1 fruit fly cellular context compared by ENCODE assay signal in the genomic region with DNA sequence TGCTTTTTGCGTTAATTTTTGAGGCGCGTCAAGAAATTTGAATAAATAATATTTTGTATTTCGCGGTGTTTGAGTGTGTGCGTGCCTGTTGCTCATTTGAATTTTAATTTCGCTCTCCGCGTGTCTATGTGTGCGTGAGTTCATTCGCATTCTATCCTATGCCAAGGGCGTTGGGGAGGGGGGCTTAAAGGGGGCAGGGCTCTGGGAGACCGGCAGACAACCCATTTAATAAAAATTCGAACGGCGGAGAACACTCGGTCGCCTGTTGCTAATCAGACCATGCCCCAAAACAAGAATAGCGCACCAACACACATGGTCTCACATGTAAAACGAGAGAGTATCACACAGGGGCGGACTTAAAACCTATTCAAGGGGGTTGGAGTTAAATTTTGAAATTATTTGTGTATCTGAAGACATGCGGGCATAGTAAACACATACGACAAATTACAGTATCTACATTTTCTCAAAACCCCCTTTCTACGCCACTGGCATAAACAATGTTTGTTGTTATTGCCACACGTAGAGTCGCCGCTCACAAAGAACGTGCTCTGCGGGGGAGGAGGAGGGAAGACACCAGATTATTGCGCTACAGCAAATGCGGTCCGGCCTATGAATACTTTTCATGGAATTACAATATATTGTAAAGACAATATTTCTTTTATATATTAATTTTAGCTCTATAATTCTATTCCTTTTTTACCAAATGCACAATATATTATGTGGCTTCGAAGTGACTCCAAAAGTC.
TF ChIP-seq lines count a peak whose summit lies in the region.

No protein-coding gene starts in this region.

TF ChIP-seq in whole organism, embryonic, 481 proteins besides CTCF, POLR2A, EP300 and RAD21 (continued from another document and continues in another):
- TF ChIP-seq exex (tag; optimal IDR thresholded peaks at IDR 0.05; lab: Kevin White, UChicago) (peak; percentile 98), CG32772 (GFP tag; IDR thresholded peaks at IDR 0.05; lab: Robert Waterston, UW) (peak; percentile 99), CG4424 (GFP tag; optimal IDR thresholded peaks at IDR 0.05; lab: Kevin White, UChicago) (peak; percentile 99), CG11398 (GFP tag; optimal IDR thresholded peaks at IDR 0.05; lab: Kevin White, UChicago) (peak; percentile 99), CG11504 (tag; optimal IDR thresholded peaks at IDR 0.05; lab: Kevin White, UChicago) (peak; percentile 98), CG9727 (GFP tag; optimal IDR thresholded peaks at IDR 0.05; lab: Kevin White, UChicago) (peak; percentile 100), cas (GFP tag; IDR thresholded peaks at IDR 0.05; lab: Robert Waterston, UW) (peak; percentile 99), fd96Cb (tag; optimal IDR thresholded peaks at IDR 0.05; lab: Kevin White, UChicago) (peak; percentile 100), CG12391 (tag; optimal IDR thresholded peaks at IDR 0.05; lab: Kevin White, UChicago) (peak; percentile 100), toy (GFP tag; IDR thresholded peaks at IDR 0.05; lab: Robert Waterston, UW) (peak; percentile 99), Myb (GFP tag; optimal IDR thresholded peaks at IDR 0.05; lab: Kevin White, UChicago) (peak; percentile 97), tll (GFP tag; optimal IDR thresholded peaks at IDR 0.05; lab: Kevin White, UChicago) (peak in 1 of 2 experiments; percentile 90), Meics (GFP tag; optimal IDR thresholded peaks at IDR 0.05; lab: Kevin White, UChicago) (peak; percentile 100), al (GFP tag; IDR thresholded peaks at IDR 0.05; lab: Robert Waterston, UW) (peak; percentile 99), Side (GFP tag; optimal IDR thresholded peaks at IDR 0.05; lab: Kevin White, UChicago) (peak; percentile 100), hth (optimal IDR thresholded peaks at IDR 0.05; lab: Kevin White, UChicago) (no peak), Atf-2 (GFP tag; optimal IDR thresholded peaks at IDR 0.05; lab: Kevin White, UChicago) (peak; percentile 99), CG12104 (GFP tag; optimal IDR thresholded peaks at IDR 0.05; lab: Kevin White, UChicago) (peak; percentile 99), ssp (GFP tag; IDR thresholded peaks at IDR 0.05; lab: Robert Waterston, UW) (peak; percentile 95), CG4730 (GFP tag; IDR thresholded peaks at IDR 0.05; lab: Robert Waterston, UW) (peak; percentile 99), Mes4 (GFP tag; optimal IDR thresholded peaks at IDR 0.05; lab: Kevin White, UChicago) (peak; percentile 99), seq (GFP tag; IDR thresholded peaks at IDR 0.05; lab: Robert Waterston, UW) (peak; percentile 99), CG6272 (GFP tag; IDR thresholded peaks at IDR 0.05; lab: Robert Waterston, UW) (peak; percentile 99), Sry-β (GFP tag; optimal IDR thresholded peaks at IDR 0.05; lab: Kevin White, UChicago) (peak; percentile 79), CG6683 (GFP tag; optimal IDR thresholded peaks at IDR 0.05; lab: Kevin White, UChicago) (peak; percentile 99), CG4282 (GFP tag; optimal IDR thresholded peaks at IDR 0.05; lab: Kevin White, UChicago) (peak; percentile 99), CG12299 (tag; optimal IDR thresholded peaks at IDR 0.05; lab: Kevin White, UChicago) (peak; percentile 99), usp (GFP tag; optimal IDR thresholded peaks at IDR 0.05; lab: Kevin White, UChicago) (no peak), CG17802 (tag; optimal IDR thresholded peaks at IDR 0.05; lab: Kevin White, UChicago) (peak; percentile 93), Optix (GFP tag; IDR thresholded peaks at IDR 0.05; lab: Robert Waterston, UW) (peak; percentile 99), ham (GFP tag; IDR thresholded peaks at IDR 0.05; lab: Robert Waterston, UW) (peak; percentile 99), CG12236 (GFP tag; optimal IDR thresholded peaks at IDR 0.05; lab: Kevin White, UChicago) (peak; percentile 99), gt (GFP tag; IDR thresholded peaks at IDR 0.05; lab: Robert Waterston, UW) (peak; percentile 98), tio (GFP tag; optimal IDR thresholded peaks at IDR 0.05; lab: Kevin White, UChicago) (peak; percentile 99), H2.0 (GFP tag; IDR thresholded peaks at IDR 0.05; lab: Robert Waterston, UW) (peak; percentile 99), sim (GFP tag; IDR thresholded peaks at IDR 0.05; lab: Robert Waterston, UW) (peak; percentile 96), CG9609 (GFP tag; optimal IDR thresholded peaks at IDR 0.05; lab: Kevin White, UChicago) (peak; percentile 100), Fer3 (tag; optimal IDR thresholded peaks at IDR 0.05; lab: Kevin White, UChicago) (peak; percentile 100), row (GFP tag; IDR thresholded peaks at IDR 0.05; lab: Robert Waterston, UW) (peak; percentile 100), run (tag; optimal IDR thresholded peaks at IDR 0.05; lab: Kevin White, UChicago) (peak; percentile 98), CG9215 (GFP tag; IDR thresholded peaks at IDR 0.05; lab: Robert Waterston, UW) (peak; percentile 99), cwo (GFP tag; optimal IDR thresholded peaks at IDR 0.05; lab: Kevin White, UChicago) (peak; percentile 99), pum (GFP tag; optimal IDR thresholded peaks at IDR 0.05; lab: Kevin White, UChicago) (peak; percentile 99), CkIIα-i1 (GFP tag; IDR thresholded peaks at IDR 0.05; lab: Robert Waterston, UW) (peak; percentile 93), stc (GFP tag; IDR thresholded peaks at IDR 0.05; lab: Robert Waterston, UW) (peak; percentile 98), jumu (GFP tag; optimal IDR thresholded peaks at IDR 0.05; lab: Kevin White, UChicago) (peak; percentile 100), CG11696 (GFP tag; IDR thresholded peaks at IDR 0.05; lab: Robert Waterston, UW) (peak; percentile 98), CG32532 (GFP tag; IDR thresholded peaks at IDR 0.05; lab: Robert Waterston, UW) (peak; percentile 100), CG3281 (GFP tag; optimal IDR thresholded peaks at IDR 0.05; lab: Kevin White, UChicago) (peak; percentile 100), CG1529 (GFP tag; optimal IDR thresholded peaks at IDR 0.05; lab: Kevin White, UChicago) (peak; percentile 100), CG4360 (GFP tag; IDR thresholded peaks at IDR 0.05; lab: Robert Waterston, UW) (peak; percentile 99), Lpt (GFP tag; optimal IDR thresholded peaks at IDR 0.05; lab: Kevin White, UChicago) (no peak), HLHmδ (GFP tag; optimal IDR thresholded peaks at IDR 0.05; lab: Kevin White, UChicago) (peak; percentile 77), kah (GFP tag; optimal IDR thresholded peaks at IDR 0.05; lab: Kevin White, UChicago) (peak; percentile 98), TFAM (GFP tag; optimal IDR thresholded peaks at IDR 0.05; lab: Kevin White, UChicago) (peak; percentile 96), CG8765 (GFP tag; IDR thresholded peaks at IDR 0.05; lab: Robert Waterston, UW) (peak; percentile 99), ase (GFP tag; IDR thresholded peaks at IDR 0.05; lab: Robert Waterston, UW) (peak; percentile 98), CG32767 (GFP tag; IDR thresholded peaks at IDR 0.05; lab: Robert Waterston, UW) (peak; percentile 99), CG2199 (GFP tag; IDR thresholded peaks at IDR 0.05; lab: Robert Waterston, UW) (peak; percentile 99), CG10209 (GFP tag; optimal IDR thresholded peaks at IDR 0.05; lab: Kevin White, UChicago) (peak; percentile 100), dan (GFP tag; IDR thresholded peaks at IDR 0.05; lab: Robert Waterston, UW) (peak; percentile 95), NK7.1 (GFP tag; optimal IDR thresholded peaks at IDR 0.05; lab: Kevin White, UChicago) (peak; percentile 99), CG15011 (GFP tag; optimal IDR thresholded peaks at IDR 0.05; lab: Kevin White, UChicago) (peak; percentile 99), gce (GFP tag; IDR thresholded peaks at IDR 0.05; lab: Robert Waterston, UW) (peak; percentile 98), CG1603 (tag; optimal IDR thresholded peaks at IDR 0.05; lab: Kevin White, UChicago) (peak; percentile 99), bcd (GFP tag; optimal IDR thresholded peaks at IDR 0.05; lab: Kevin White, UChicago) (peak; percentile 100), CG1647 (GFP tag; optimal IDR thresholded peaks at IDR 0.05; lab: Kevin White, UChicago) (peak; percentile 99), Jarid2 (GFP tag; optimal IDR thresholded peaks at IDR 0.05; lab: Kevin White, UChicago) (peak; percentile 96), CG17829 (tag; optimal IDR thresholded peaks at IDR 0.05; lab: Kevin White, UChicago) (peak; percentile 100), lilli (GFP tag; optimal IDR thresholded peaks at IDR 0.05; lab: Kevin White, UChicago) (peak; percentile 100), CG15479 (GFP tag; optimal IDR thresholded peaks at IDR 0.05; lab: Kevin White, UChicago) (peak; percentile 85), sna (GFP tag; IDR thresholded peaks at IDR 0.05; lab: Robert Waterston, UW; ENCODE audit: partially characterized antibody) (peak; percentile 37; the same call in 1 of the 2 replicates), scrt (GFP tag; optimal IDR thresholded peaks at IDR 0.05; lab: Kevin White, UChicago) (peak; percentile 99), D (optimal IDR thresholded peaks at IDR 0.05; lab: Kevin White, UChicago) (no peak), D (GFP tag; optimal IDR thresholded peaks at IDR 0.05; lab: Kevin White, UChicago) (peak; percentile 100), pita (GFP tag; optimal IDR thresholded peaks at IDR 0.05; lab: Kevin White, UChicago) (no peak), fu2 (GFP tag; optimal IDR thresholded peaks at IDR 0.05; lab: Kevin White, UChicago) (peak; percentile 99), chn (GFP tag; optimal IDR thresholded peaks at IDR 0.05; lab: Kevin White, UChicago) (peak; percentile 100), E2f1 (GFP tag; IDR thresholded peaks at IDR 0.05; lab: Robert Waterston, UW) (peak; percentile 99), Doc2 (GFP tag; IDR thresholded peaks at IDR 0.05; lab: Robert Waterston, UW) (peak; percentile 97), Sox100B (GFP tag; optimal IDR thresholded peaks at IDR 0.05; lab: Kevin White, UChicago) (peak; percentile 98), az2 (GFP tag; optimal IDR thresholded peaks at IDR 0.05; lab: Kevin White, UChicago) (peak; percentile 99), CG3065 (GFP tag; optimal IDR thresholded peaks at IDR 0.05; lab: Kevin White, UChicago) (peak; percentile 100), Lhr (GFP tag; optimal IDR thresholded peaks at IDR 0.05; lab: Kevin White, UChicago) (peak; percentile 99), Aef1 (GFP tag; IDR thresholded peaks at IDR 0.05; lab: Robert Waterston, UW) (peak; percentile 99), crp (GFP tag; optimal IDR thresholded peaks at IDR 0.05; lab: Kevin White, UChicago) (peak; percentile 20 to 79), eve (GFP tag; optimal IDR thresholded peaks at IDR 0.05; lab: Kevin White, UChicago) (peak; percentile 91 to 99), CG10654 (GFP tag; optimal IDR thresholded peaks at IDR 0.05; lab: Kevin White, UChicago) (peak; percentile 99), GATAe (GFP tag; conservative IDR thresholded peaks at IDR 0.05; lab: Robert Waterston, UW) (peak; percentile 99), CG9876 (GFP tag; optimal IDR thresholded peaks at IDR 0.05; lab: Kevin White, UChicago) (peak; percentile 100), CG1024 (GFP tag; IDR thresholded peaks at IDR 0.05; lab: Robert Waterston, UW) (peak; percentile 95), bsh (GFP tag; optimal IDR thresholded peaks at IDR 0.05; lab: Kevin White, UChicago) (peak; percentile 99 to 100), dm (GFP tag; optimal IDR thresholded peaks at IDR 0.05; lab: Kevin White, UChicago) (peak; percentile 100), repo (GFP tag; optimal IDR thresholded peaks at IDR 0.05; lab: Kevin White, UChicago) (peak; percentile 100), CG1233 (GFP tag; optimal IDR thresholded peaks at IDR 0.05; lab: Kevin White, UChicago) (peak; percentile 100), vvl (GFP tag; IDR thresholded peaks at IDR 0.05; lab: Robert Waterston, UW) (peak; percentile 100), slou (GFP tag; optimal IDR thresholded peaks at IDR 0.05; lab: Kevin White, UChicago) (peak; percentile 99), gro (GFP tag; optimal IDR thresholded peaks at IDR 0.05; lab: Kevin White, UChicago) (peak; percentile 100), Pdp1 (GFP tag; optimal IDR thresholded peaks at IDR 0.05; lab: Kevin White, UChicago) (peak; percentile 99 to 100), CG5245 (GFP tag; optimal IDR thresholded peaks at IDR 0.05; lab: Kevin White, UChicago) (peak; percentile 99), B-H1 (GFP tag; IDR thresholded peaks at IDR 0.05; lab: Robert Waterston, UW) (peak; percentile 99), tap (tag; optimal IDR thresholded peaks at IDR 0.05; lab: Kevin White, UChicago) (peak; percentile 99), ab (GFP tag; optimal IDR thresholded peaks at IDR 0.05; lab: Kevin White, UChicago) (peak; percentile 100), CG9437 (GFP tag; optimal IDR thresholded peaks at IDR 0.05; lab: Kevin White, UChicago) (peak; percentile 96), ewg (GFP tag; optimal IDR thresholded peaks at IDR 0.05; lab: Kevin White, UChicago) (peak; percentile 99), CG17912 (GFP tag; optimal IDR thresholded peaks at IDR 0.05; lab: Kevin White, UChicago) (peak; percentile 99), so (GFP tag; IDR thresholded peaks at IDR 0.05; lab: Robert Waterston, UW) (peak; percentile 99), mirr (GFP tag; optimal IDR thresholded peaks at IDR 0.05; lab: Kevin White, UChicago) (peak; percentile 100), Elba2 (GFP tag; optimal IDR thresholded peaks at IDR 0.05; lab: Kevin White, UChicago) (peak; percentile 95), ash1 (GFP tag; optimal IDR thresholded peaks at IDR 0.05; lab: Kevin White, UChicago) (peak; percentile 99), wek (GFP tag; optimal IDR thresholded peaks at IDR 0.05; lab: Kevin White, UChicago) (peak; percentile 97), CG6813 (GFP tag; optimal IDR thresholded peaks at IDR 0.05; lab: Kevin White, UChicago) (peak; percentile 100), sr (GFP tag; IDR thresholded peaks at IDR 0.05; lab: Robert Waterston, UW) (peak; percentile 93), dmrt11E (tag; optimal IDR thresholded peaks at IDR 0.05; lab: Kevin White, UChicago) (peak; percentile 99), unc-4 (GFP tag; IDR thresholded peaks at IDR 0.05; lab: Robert Waterston, UW; ENCODE audit: partially characterized antibody) (peak; percentile 34; the same call in 1 of the 2 replicates), NC2α (GFP tag; optimal IDR thresholded peaks at IDR 0.05; lab: Kevin White, UChicago) (peak; percentile 99), slp2 (GFP tag; optimal IDR thresholded peaks at IDR 0.05; lab: Kevin White, UChicago) (peak; percentile 99), C15 (GFP tag; IDR thresholded peaks at IDR 0.05; lab: Robert Waterston, UW) (peak; percentile 99), Sry-δ (GFP tag; optimal IDR thresholded peaks at IDR 0.05; lab: Kevin White, UChicago) (peak; percentile 87), D19A (tag; optimal IDR thresholded peaks at IDR 0.05; lab: Kevin White, UChicago) (peak; percentile 98), CG8359 (GFP tag; optimal IDR thresholded peaks at IDR 0.05; lab: Kevin White, UChicago; ENCODE audit: borderline replicate concordance) (peak; percentile 95), Fer1 (GFP tag; optimal IDR thresholded peaks at IDR 0.05; lab: Kevin White, UChicago) (peak; percentile 100)
